Fruit fly (Drosophila melanogaster): ENCODE data around the gene Ndc1.

The Ndc1 gene

DNA sequence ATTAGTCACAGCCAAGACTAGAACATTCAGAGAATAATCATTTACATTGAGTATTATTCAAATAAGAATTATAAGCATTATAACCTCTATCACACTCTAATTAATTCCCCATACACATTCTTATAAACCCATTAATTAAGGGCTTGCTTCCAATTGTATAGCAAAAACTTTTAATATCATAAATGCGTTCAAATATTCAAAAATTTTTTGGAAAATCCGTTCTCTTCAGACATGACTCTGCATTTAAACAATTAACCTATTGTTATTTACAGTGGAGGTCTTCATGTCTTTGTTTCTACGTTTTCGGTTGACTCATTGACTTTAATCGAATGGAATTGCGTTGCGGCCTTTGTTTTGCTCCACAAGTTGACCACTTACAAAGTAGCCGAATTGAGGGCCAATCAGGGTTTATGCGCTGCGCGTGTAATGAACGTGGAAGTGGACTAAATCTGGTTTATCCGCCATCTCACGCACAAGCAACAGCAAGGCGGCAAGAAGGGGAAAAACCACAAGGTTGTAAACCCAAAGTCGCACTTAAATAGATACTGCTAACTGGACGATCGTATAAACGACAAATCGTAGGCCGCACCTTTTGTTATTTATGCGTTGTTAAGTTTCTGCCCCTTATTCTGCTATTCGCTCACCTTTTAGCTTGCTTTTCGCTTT, 3.2 kb upstream of the Ndc1 start (continued):
- no peak for TF ChIP-seq CG2129 (GFP tag; IDR thresholded peaks at IDR 0.05; ENCODE audit: partially characterized antibody)
- peak; percentile 31 for TF ChIP-seq Dip3 (GFP tag; optimal IDR thresholded peaks at IDR 0.05)
- peak; percentile 75 for TF ChIP-seq CG16779 (GFP tag; IDR thresholded peaks at IDR 0.05)
- 0 out of 2 replicates have a peak, but pooled peaks have one; percentile 9 for TF ChIP-seq CG10321 (GFP tag; IDR thresholded peaks at IDR 0.05)
- TF ChIP-seq dysf (GFP tag; IDR thresholded peaks at IDR 0.05) = peak; percentile 75
- TF ChIP-seq prd (optimal IDR thresholded peaks at IDR 0.05) = no peak
- TF ChIP-seq prd (GFP tag; IDR thresholded peaks at IDR 0.05) = 0 out of 3 replicates have a peak, but pooled peaks have one; percentile 49
- TF ChIP-seq dpn (GFP tag; optimal IDR thresholded peaks at IDR 0.05) = peak in 1 of 2 experiments; percentile 25
- TF ChIP-seq sob (GFP tag; IDR thresholded peaks at IDR 0.05) = peak; percentile 71
- TF ChIP-seq jumu (GFP tag; optimal IDR thresholded peaks at IDR 0.05) = peak; percentile 43
- peak; percentile 57 for TF ChIP-seq MBD-R2 (GFP tag; IDR thresholded peaks at IDR 0.05)
- TF ChIP-seq CG8290 (GFP tag; optimal IDR thresholded peaks at IDR 0.05) = no peak
- peak in 1 of 2 experiments; percentile 95 for TF ChIP-seq CG8290 (tag; optimal IDR thresholded peaks at IDR 0.05)
- TF ChIP-seq Ptx1 (GFP tag; IDR thresholded peaks at IDR 0.05) = peak; percentile 24; the same call in 1 of the 2 replicates
- peak; percentile 17 for TF ChIP-seq Hsf (GFP tag; optimal IDR thresholded peaks at IDR 0.05)
- no peak for TF ChIP-seq ato (GFP tag; IDR thresholded peaks at IDR 0.05; ENCODE audit: partially characterized antibody)
- no peak for TF ChIP-seq CG1602 (GFP tag; optimal IDR thresholded peaks at IDR 0.05)
- TF ChIP-seq Hand (GFP tag; optimal IDR thresholded peaks at IDR 0.05) = peak; percentile 22
- TF ChIP-seq Side (GFP tag; optimal IDR thresholded peaks at IDR 0.05) = peak; percentile 35
- TF ChIP-seq btn (GFP tag; optimal IDR thresholded peaks at IDR 0.05) = no peak
- no peak for TF ChIP-seq jing (GFP tag; optimal IDR thresholded peaks at IDR 0.05)
- peak; percentile 46 for TF ChIP-seq sd (tag; optimal IDR thresholded peaks at IDR 0.05)
- TF ChIP-seq HLH3B (GFP tag; IDR thresholded peaks at IDR 0.05) = peak; percentile 42; the same call in 1 of the 2 replicates
- TF ChIP-seq ash1 (GFP tag; optimal IDR thresholded peaks at IDR 0.05) = peak; percentile 34
- peak; percentile 89 for TF ChIP-seq CG9932 (GFP tag; IDR thresholded peaks at IDR 0.05)
- peak; percentile 62; the same call in 1 of the 3 replicates for TF ChIP-seq CG34422 (GFP tag; IDR thresholded peaks at IDR 0.05)
- no peak for TF ChIP-seq Mad (GFP tag; optimal IDR thresholded peaks at IDR 0.05)
- no peak for TF ChIP-seq Kr (GFP tag; optimal IDR thresholded peaks at IDR 0.05)
- TF ChIP-seq gro (GFP tag; optimal IDR thresholded peaks at IDR 0.05) = peak; percentile 64
- TF ChIP-seq Drgx (GFP tag; IDR thresholded peaks at IDR 0.05) = peak; percentile 50; the same call in 1 of the 2 replicates
- peak; percentile 13 for TF ChIP-seq CG9609 (GFP tag; optimal IDR thresholded peaks at IDR 0.05)
- TF ChIP-seq CG10543 (GFP tag; optimal IDR thresholded peaks at IDR 0.05) = peak; percentile 83
- no peak for TF ChIP-seq pfk (GFP tag; optimal IDR thresholded peaks at IDR 0.05)
- TF ChIP-seq Xbp1 (GFP tag; optimal IDR thresholded peaks at IDR 0.05) = peak; percentile 16
- TF ChIP-seq CG9876 (GFP tag; optimal IDR thresholded peaks at IDR 0.05) = peak; percentile 24
- peak; percentile 93 for TF ChIP-seq rib (GFP tag; IDR thresholded peaks at IDR 0.05)
- TF ChIP-seq Nf-YB (GFP tag; optimal IDR thresholded peaks at IDR 0.05) = peak; percentile 16
- peak; percentile 20 for TF ChIP-seq run (tag; optimal IDR thresholded peaks at IDR 0.05)
- peak; percentile 66 for TF ChIP-seq CG11247 (GFP tag; IDR thresholded peaks at IDR 0.05)
- peak; percentile 72 for TF ChIP-seq CG9817 (tag; optimal IDR thresholded peaks at IDR 0.05)
- TF ChIP-seq sens (GFP tag) = peak; percentile 84
- peak; percentile 73; the same call in 1 of the 2 replicates for TF ChIP-seq chm (GFP tag; IDR thresholded peaks at IDR 0.05)
- peak; percentile 61 for TF ChIP-seq CG15514 (GFP tag; optimal IDR thresholded peaks at IDR 0.05)
- TF ChIP-seq Lhr (GFP tag; optimal IDR thresholded peaks at IDR 0.05) = no peak
- TF ChIP-seq peb (GFP tag; IDR thresholded peaks at IDR 0.05) = no peak
- no peak for TF ChIP-seq CG14965 (GFP tag; optimal IDR thresholded peaks at IDR 0.05; ENCODE audit: borderline replicate concordance)
- TF ChIP-seq fd3F (GFP tag; optimal IDR thresholded peaks at IDR 0.05) = peak; percentile 57
- 0 out of 2 replicates have a peak, but pooled peaks have one; percentile 11 for TF ChIP-seq CG32767 (GFP tag; IDR thresholded peaks at IDR 0.05)
- peak; percentile 81 for TF ChIP-seq CG11456 (GFP tag; IDR thresholded peaks at IDR 0.05)
- TF ChIP-seq CG15073 (GFP tag; optimal IDR thresholded peaks at IDR 0.05) = no peak
